Worm (Caenorhabditis elegans) whole organism, L1 larva: Measurements from ENCODE around the gene lnkn-1.

Experiments
- Y116A8C.19 ChIP-seq: sonication (generic microtip); optimal IDR thresholded peaks from 2 replicates; lab custom pipeline; 2016; ENCODE audit warnings: missing compliant biosample characterization, missing genetic modification characterization, borderline replicate concordance
- blmp-1 ChIP-seq: fragments of 150-350 bp; optimal IDR thresholded peaks from 2 replicates; lab custom pipeline; 2014; ENCODE audit warnings: missing biosample characterization, missing genetic modification characterization
- ceh-82 ChIP-seq, 3 experiments: fragments of 150-350 bp in 1 of 3; sonication (generic microtip) in 2 of 3; optimal IDR thresholded peaks; 2 replicates each; lab custom pipeline; 2014 to 2017; ENCODE audit warnings: missing biosample characterization in 3 of 3, missing genetic modification characterization in 3 of 3
- dpl-1 ChIP-seq, 3 experiments: fragments of 150-350 bp in 2 of 3; sonication (generic microtip) in 1 of 3; optimal IDR thresholded peaks; 2 replicates each; lab custom pipeline; 2014 to 2017; ENCODE audit warnings: missing biosample characterization in 3 of 3, missing genetic modification characterization in 3 of 3, missing genetic modification reagents in 3 of 3
- efl-1 ChIP-seq, 4 experiments: fragments of 150-350 bp; optimal IDR thresholded peaks in 3 of 4; peaks in 1 of 4; 1 replicate in 1 of 4; 2 replicates in 3 of 4; lab custom pipeline; 2014; ENCODE audit warnings: missing biosample characterization in 2 of 4, missing genetic modification characterization in 2 of 4, missing genetic modification reagents in 2 of 4
- elt-2 ChIP-seq: sonication (generic microtip); optimal IDR thresholded peaks from 2 replicates; lab custom pipeline; 2016; ENCODE audit warnings: missing genetic modification characterization, mild to moderate bottlenecking, inconsistent platforms, missing compliant biosample characterization, missing genetic modification reagents
- fkh-4 ChIP-seq: sonication (generic microtip); optimal IDR thresholded peaks from 2 replicates; lab custom pipeline; 2016; ENCODE audit warnings: missing compliant biosample characterization, missing genetic modification characterization, borderline replicate concordance
- fos-1 ChIP-seq: fragments of 150-350 bp; optimal IDR thresholded peaks from 2 replicates; lab custom pipeline; 2014; ENCODE audit warnings: missing biosample characterization, missing genetic modification characterization
- lin-13 ChIP-seq: fragments of 150-350 bp; optimal IDR thresholded peaks from 2 replicates; lab custom pipeline; 2014; ENCODE audit warnings: missing biosample characterization, missing genetic modification reagents, missing genetic modification characterization
- mab-9 ChIP-seq: fragments of 200-800 bp; sonication (Bioruptor generic); IDR thresholded peaks from 2 replicates; pipeline ENCODE4 v1.3.6; 2022; ENCODE audit warnings: missing genetic modification reagents, missing genetic modification characterization, missing compliant biosample characterization
- nhr-20 ChIP-seq: sonication (generic microtip); optimal IDR thresholded peaks from 2 replicates; lab custom pipeline; 2016; ENCODE audit warnings: mild to moderate bottlenecking, missing genetic modification characterization, missing compliant biosample characterization
- nhr-47 ChIP-seq: sonication (generic microtip); optimal IDR thresholded peaks from 2 replicates; lab custom pipeline; 2016; ENCODE audit warnings: mild to moderate bottlenecking, missing genetic modification characterization, moderate library complexity, missing compliant biosample characterization
- rnt-1 ChIP-seq: sonication (generic microtip); optimal IDR thresholded peaks from 2 replicates; lab custom pipeline; 2016; ENCODE audit warnings: mild to moderate bottlenecking, missing genetic modification characterization, moderate library complexity, missing compliant biosample characterization
- unc-130 ChIP-seq: fragments of 150-350 bp; optimal IDR thresholded peaks from 2 replicates; lab custom pipeline; 2017; ENCODE audit warnings: missing biosample characterization, missing genetic modification characterization, inconsistent platforms
- ztf-11 ChIP-seq, 2 experiments: sonication (generic microtip); optimal IDR thresholded peaks; 2 replicates each; lab custom pipeline; 2016 to 2017; ENCODE audit warnings: missing genetic modification characterization in 2 of 2, missing biosample characterization in 1 of 2, missing compliant biosample characterization in 1 of 2

Gene lnkn-1

ce11 chrIII:8937571-8937970 lies 47.5 kb downstream of the lnkn-1 start (continued):
- TF ChIP-seq elt-2 (peak; percentile 50), dpl-1 (GFP tag; optimal IDR thresholded peaks at IDR 0.05; lab: Kevin White, UChicago) (peak; percentile 38 to 68 (median 60)), rnt-1 (tag; lab: Kevin White, UChicago) (peak; percentile 86), nhr-47 (tag; lab: Kevin White, UChicago) (peak; percentile 83), Y116A8C.19 (no peak), mab-9 (GFP tag; lab: Robert Waterston, UW) (peak; percentile 38; the same call in 1 of the 2 replicates), ztf-11 (tag; optimal IDR thresholded peaks at IDR 0.05; lab: Kevin White, UChicago) (peak in 1 of 2 experiments; percentile 41), nhr-20 (tag; lab: Kevin White, UChicago) (peak; percentile 79), lin-13 (GFP tag; lab: Kevin White, UChicago) (peak; percentile 76), efl-1 (optimal IDR thresholded peaks at IDR 0.05; lab: Kevin White, UChicago) (peak; percentile 55 to 71), efl-1 (GFP tag; optimal IDR thresholded peaks at IDR 0.05 in 1 of 2; lab: Kevin White, UChicago) (peak; percentile 47 to 97), fkh-4 (tag; lab: Kevin White, UChicago) (no peak), ceh-82 (tag; optimal IDR thresholded peaks at IDR 0.05; lab: Kevin White, UChicago) (peak; percentile 27 to 74 (median 58)), unc-130 (tag; lab: Kevin White, UChicago) (peak; percentile 32), blmp-1 (tag; lab: Kevin White, UChicago) (peak; percentile 12), fos-1 (peak; percentile 16)
